Fruit fly (Drosophila melanogaster): ENCODE measurements around the gene CG14626.

The CG14626 gene

dm6 chrX:1215000-1215399 is 30.4 kb downstream of the CG14626 start, which contains the start of gene CG11398 (continued):
- TF ChIP-seq CG2129 (GFP tag; IDR thresholded peaks at IDR 0.05; ENCODE audit: partially characterized antibody) (peak; percentile 49; the same call in 1 of the 2 replicates), inv (GFP tag; IDR thresholded peaks at IDR 0.05; ENCODE audit: partially characterized antibody) (peak; percentile 68), CG10267 (tag; optimal IDR thresholded peaks at IDR 0.05) (peak; percentile 79), CG17802 (tag; optimal IDR thresholded peaks at IDR 0.05) (peak; percentile 50), MESR4 (GFP tag; optimal IDR thresholded peaks at IDR 0.05) (peak; percentile 17), her (GFP tag; optimal IDR thresholded peaks at IDR 0.05) (peak; percentile 18), Myb (GFP tag; optimal IDR thresholded peaks at IDR 0.05) (peak; percentile 95), Sin3A (optimal IDR thresholded peaks at IDR 0.05) (peak; percentile 67), Bteb2 (GFP tag; optimal IDR thresholded peaks at IDR 0.05) (no peak), zen2 (GFP tag; IDR thresholded peaks at IDR 0.05; ENCODE audit: partially characterized antibody) (peak; percentile 65; the same call in 2 of the 3 replicates), chinmo (GFP tag; IDR thresholded peaks at IDR 0.05; ENCODE audit: partially characterized antibody) (0 out of 4 replicates have a peak, but pooled peaks have one; percentile 69), stwl (tag; optimal IDR thresholded peaks at IDR 0.05) (peak; percentile 96), prd (optimal IDR thresholded peaks at IDR 0.05) (no peak), prd (GFP tag; IDR thresholded peaks at IDR 0.05) (no peak), mld (GFP tag; IDR thresholded peaks at IDR 0.05; ENCODE audit: partially characterized antibody) (0 out of 3 replicates have a peak, but pooled peaks have one; percentile 33), hb (GFP tag; IDR thresholded peaks at IDR 0.05; ENCODE audit: partially characterized antibody) (peak; percentile 56; the same call in 1 of the 3 replicates), nerfin-2 (GFP tag; IDR thresholded peaks at IDR 0.05; ENCODE audit: partially characterized antibody) (peak; percentile 51; the same call in 1 of the 2 replicates), YL-1 (GFP tag; optimal IDR thresholded peaks at IDR 0.05) (peak; percentile 24), CG14710 (tag; optimal IDR thresholded peaks at IDR 0.05) (peak; percentile 88), CG15479 (GFP tag; optimal IDR thresholded peaks at IDR 0.05) (peak; percentile 56), CG42726 (GFP tag; IDR thresholded peaks at IDR 0.05; ENCODE audit: partially characterized antibody) (peak; percentile 78), CG9797 (GFP tag; optimal IDR thresholded peaks at IDR 0.05) (peak; percentile 75), Lhr (GFP tag; optimal IDR thresholded peaks at IDR 0.05) (peak; percentile 18), CG33213 (GFP tag; optimal IDR thresholded peaks at IDR 0.05) (peak; percentile 55), slbo (GFP tag; IDR thresholded peaks at IDR 0.05) (peak; percentile 21; the same call in 1 of the 2 replicates), amos (GFP tag; IDR thresholded peaks at IDR 0.05; ENCODE audit: partially characterized antibody) (peak; percentile 87), Atf3 (GFP tag; optimal IDR thresholded peaks at IDR 0.05) (no peak), eve (GFP tag; optimal IDR thresholded peaks at IDR 0.05) (no peak), row (GFP tag; IDR thresholded peaks at IDR 0.05) (peak; percentile 33; the same call in 1 of the 3 replicates), Dp (GFP tag; optimal IDR thresholded peaks at IDR 0.05) (peak; percentile 76), bbx (GFP tag; IDR thresholded peaks at IDR 0.05; ENCODE audit: partially characterized antibody) (peak; percentile 86), Dll (GFP tag; IDR thresholded peaks at IDR 0.05; ENCODE audit: partially characterized antibody) (peak; percentile 73), hbn (GFP tag; IDR thresholded peaks at IDR 0.05; ENCODE audit: partially characterized antibody) (peak; percentile 77; the same call in 1 of the 2 replicates), D19A (tag; optimal IDR thresholded peaks at IDR 0.05) (peak; percentile 5), BEAF-32 (GFP tag; optimal IDR thresholded peaks at IDR 0.05) (peak; percentile 86), CG8924 (tag; optimal IDR thresholded peaks at IDR 0.05) (peak; percentile 10), CTCF (GFP tag; optimal IDR thresholded peaks at IDR 0.05) (peak; percentile 45), CG4617 (GFP tag; optimal IDR thresholded peaks at IDR 0.05; ENCODE audit: borderline replicate concordance) (peak; percentile 71), Dref (GFP tag; IDR thresholded peaks at IDR 0.05) (peak; percentile 81), pzg (GFP tag; optimal IDR thresholded peaks at IDR 0.05) (peak; percentile 81), CG15514 (GFP tag; optimal IDR thresholded peaks at IDR 0.05) (peak; percentile 65), CG17186 (GFP tag; optimal IDR thresholded peaks at IDR 0.05) (peak; percentile 74), vnd (GFP tag; IDR thresholded peaks at IDR 0.05; ENCODE audit: partially characterized antibody) (peak; percentile 52), ssp (GFP tag; IDR thresholded peaks at IDR 0.05) (peak; percentile 82), emc (GFP tag; optimal IDR thresholded peaks at IDR 0.05) (no peak), E2f2 (GFP tag; IDR thresholded peaks at IDR 0.05) (peak; percentile 82), Med (GFP tag) (peak; percentile 71), sim (GFP tag; IDR thresholded peaks at IDR 0.05) (no peak), unc-4 (GFP tag; IDR thresholded peaks at IDR 0.05; ENCODE audit: partially characterized antibody) (peak; percentile 76)

Measured in whole organism, embryonic.